Worm (Caenorhabditis elegans): ENCODE measurements around the gene C04F5.8.
A peak's percentile ranks its signal among the peaks of the same experiment; 100 is the strongest.

The C04F5.8 gene

ce11 chrV:5067390-5067789, 46.2 kb downstream of the C04F5.8 start:
- TF ChIP-seq B0310.2 (tag; optimal IDR thresholded peaks at IDR 0.05): no peak
- TF ChIP-seq ama-1 (optimal IDR thresholded peaks at IDR 0.05): no peak
- no peak for TF ChIP-seq F13C5.2 (tag; optimal IDR thresholded peaks at IDR 0.05)
- no peak for TF ChIP-seq hmbx-1 (tag; optimal IDR thresholded peaks at IDR 0.05)
- TF ChIP-seq pes-1 (GFP tag; IDR thresholded peaks at IDR 0.05): no peak
- TF ChIP-seq flt-1 (GFP tag; IDR thresholded peaks at IDR 0.05): no peak
- no peak for TF ChIP-seq tbx-11 (GFP tag; IDR thresholded peaks at IDR 0.05)
- TF ChIP-seq ets-7 (tag; optimal IDR thresholded peaks at IDR 0.05): no peak
- TF ChIP-seq ceh-13 (GFP tag; optimal IDR thresholded peaks at IDR 0.05): no peak
- TF ChIP-seq sea-1 (GFP tag; conservative IDR thresholded peaks at IDR 0.05): no peak
- no peak for TF ChIP-seq aly-1 (tag; optimal IDR thresholded peaks at IDR 0.05)
- TF ChIP-seq ceh-36 (tag; optimal IDR thresholded peaks at IDR 0.05): no peak
- no peak for TF ChIP-seq hnd-1 (tag; optimal IDR thresholded peaks at IDR 0.05)
- no peak for TF ChIP-seq hmg-4 (GFP tag; optimal IDR thresholded peaks at IDR 0.05)
- TF ChIP-seq scrt-1 (GFP tag; IDR thresholded peaks at IDR 0.05): no peak
- no peak for TF ChIP-seq tbx-37 (GFP tag; conservative IDR thresholded peaks at IDR 0.05)

DNA sequence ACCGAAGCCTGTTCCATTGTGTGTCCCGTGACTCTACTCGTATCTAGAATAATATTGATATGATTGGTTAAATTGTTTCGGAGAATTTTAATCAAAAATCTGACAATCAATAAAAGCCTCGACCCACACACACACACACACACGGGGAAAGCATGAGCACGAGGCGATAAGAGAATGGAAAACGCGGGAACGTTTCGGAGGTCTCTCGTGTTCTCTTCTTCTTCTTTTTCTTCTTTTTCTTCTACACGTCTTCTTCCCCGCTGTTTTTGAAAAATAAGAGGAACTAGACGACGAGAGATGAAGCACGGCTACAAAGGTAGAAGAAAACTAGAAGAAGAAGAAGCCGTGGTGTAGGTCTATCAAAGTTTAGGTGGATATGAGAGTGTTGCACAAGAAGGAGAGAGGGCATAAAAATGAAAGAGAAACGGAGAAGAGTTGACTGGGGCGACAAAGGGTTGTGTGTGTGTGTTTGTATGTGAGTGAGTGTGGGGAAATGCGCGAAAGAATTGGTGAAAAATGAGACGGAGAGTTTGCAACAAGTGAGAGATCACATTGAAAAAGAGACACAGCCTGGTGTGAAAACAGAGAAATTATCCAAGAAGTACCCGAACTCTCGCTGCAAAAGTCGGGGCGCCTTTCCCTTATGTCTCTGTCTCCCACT, 48.7 kb downstream of the C04F5.8 start, which contains the start of gene mlk-1:
Gene mlk-1 (minus strand): TSS at position 51 of the 661 bp plus-strand sequence.
- TF ChIP-seq sea-1 (GFP tag; conservative IDR thresholded peaks at IDR 0.05) (no peak), F13C5.2 (tag; optimal IDR thresholded peaks at IDR 0.05) (peak; percentile 12)

All from whole organism, early embryonic.